Fruit fly (Drosophila melanogaster) whole organism, wandering third instar larva: ENCODE data around the gene CAH9.

Experiments
- HLH106 ChIP-seq: fragments of 200-800 bp; optimal IDR thresholded peaks from 3 replicates; lab custom pipeline; 2019; ENCODE audit warnings: missing biosample characterization, mild to moderate bottlenecking, missing genetic modification characterization, moderate library complexity
- Hr78 ChIP-seq: fragments of >200 bp; optimal IDR thresholded peaks from 2 replicates; lab custom pipeline; 2017; ENCODE audit warnings: missing biosample characterization, missing genetic modification characterization
- Mio ChIP-seq: sonication (Bioruptor generic); optimal IDR thresholded peaks from 2 replicates; lab custom pipeline; 2016; ENCODE audit warnings: missing biosample characterization, missing genetic modification characterization
- Myc ChIP-seq: fragments of >200 bp; optimal IDR thresholded peaks from 2 replicates; lab custom pipeline; 2017
- dmrt93B ChIP-seq: fragments of 200-800 bp; sonication (Bioruptor generic); optimal IDR thresholded peaks from 2 replicates; lab custom pipeline; 2018; ENCODE audit warnings: missing biosample characterization, mild to moderate bottlenecking, missing genetic modification characterization
- fru ChIP-seq: fragments of 200-800 bp; sonication (Bioruptor generic); optimal IDR thresholded peaks from 3 replicates; lab custom pipeline; 2016; ENCODE audit warnings: missing biosample characterization, mild to moderate bottlenecking, missing genetic modification characterization
- h ChIP-seq: fragments of 200-800 bp; sonication (Bioruptor generic); optimal IDR thresholded peaks from 3 replicates; lab custom pipeline; 2016; ENCODE audit warnings: missing biosample characterization, mild to moderate bottlenecking, missing genetic modification characterization
- jim ChIP-seq: fragments of 175-275, 200-325 bp; sonication (Bioruptor generic); optimal IDR thresholded peaks from 2 replicates; lab custom pipeline; 2016; ENCODE audit warnings: missing biosample characterization, mild to moderate bottlenecking, missing genetic modification characterization
- lola ChIP-seq: fragments of >200 bp; optimal IDR thresholded peaks from 2 replicates; lab custom pipeline; 2017; ENCODE audit warnings: missing biosample characterization, missing genetic modification characterization
- usp ChIP-seq: fragments of >200 bp; optimal IDR thresholded peaks from 2 replicates; lab custom pipeline; 2017; ENCODE audit warnings: missing biosample characterization, missing genetic modification characterization

- TF ChIP-seq fru = no peak
- no peak for TF ChIP-seq Mio (GFP tag; lab: Kevin White, UChicago)
- peak; percentile 43 for TF ChIP-seq HLH106 (tag; lab: Kevin White, UChicago)
- TF ChIP-seq Hr78 = peak; percentile 59
- TF ChIP-seq h (GFP tag; lab: Kevin White, UChicago) = peak; percentile 47
- TF ChIP-seq Myc (lab: Kevin White, UChicago) = no peak
- no peak for TF ChIP-seq dmrt93B (GFP tag; lab: Kevin White, UChicago)
- no peak for TF ChIP-seq lola
- TF ChIP-seq usp (GFP tag; lab: Kevin White, UChicago) = no peak
- no peak for TF ChIP-seq jim (GFP tag; lab: Kevin White, UChicago)
Measured at dm6 chr3R:27150685-27151515, 44.9 kb upstream of the CAH9 start, which contains the start of gene CG6051.
